Fruit fly (Drosophila melanogaster) whole organism, embryonic: ENCODE results near the gene Rai1.

Experiments
- Atf6 ChIP-seq: fragments of 200-800 bp; sonication (Bioruptor generic); IDR thresholded peaks from 2 replicates; pipeline ENCODE4 v1.3.6; 2022; ENCODE audit warnings: missing biosample characterization, missing genetic modification characterization
- BEAF-32 ChIP-seq: fragments of 200-800 bp; sonication (Bioruptor generic); optimal IDR thresholded peaks from 3 replicates; lab custom pipeline; 2017; ENCODE audit warnings: missing biosample characterization, missing genetic modification characterization, mild to moderate bottlenecking, moderate library complexity, missing genetic modification reagents
- CG10267 ChIP-seq: fragments of 200-800 bp; sonication (Bioruptor generic); optimal IDR thresholded peaks from 2 replicates; lab custom pipeline; 2018; ENCODE audit warnings: missing biosample characterization, mild to moderate bottlenecking, missing genetic modification characterization, moderate library complexity
- CG10366 ChIP-seq: fragments of 200-800 bp; sonication (Bioruptor generic); IDR thresholded peaks from 2 replicates; pipeline ENCODE4 v1.3.6; 2022; ENCODE audit warnings: missing biosample characterization, missing genetic modification characterization
- CG12391 ChIP-seq: fragments of 200-800 bp; sonication (Bioruptor generic); optimal IDR thresholded peaks from 3 replicates; lab custom pipeline; 2018; ENCODE audit warnings: missing biosample characterization, mild to moderate bottlenecking, missing genetic modification characterization, moderate library complexity
- CG14710 ChIP-seq: fragments of 200-800 bp; sonication (Bioruptor generic); optimal IDR thresholded peaks from 3 replicates; lab custom pipeline; 2019; ENCODE audit warnings: missing biosample characterization, mild to moderate bottlenecking, missing genetic modification characterization, moderate library complexity
- CG14860 ChIP-seq: fragments of 200-800 bp; sonication (Bioruptor generic); IDR thresholded peaks from 3 replicates; pipeline ENCODE4 v1.3.6; 2022; ENCODE audit warnings: missing biosample characterization, missing genetic modification characterization; ENCODE audit not compliant: partially characterized antibody
- CG15479 ChIP-seq: fragments of 200-800 bp; sonication (Bioruptor generic); optimal IDR thresholded peaks from 3 replicates; lab custom pipeline; 2019; ENCODE audit warnings: missing biosample characterization, mild to moderate bottlenecking, missing genetic modification characterization, moderate library complexity
- CG15514 ChIP-seq: fragments of 200-800 bp; sonication (Bioruptor generic); optimal IDR thresholded peaks from 3 replicates; lab custom pipeline; 2017; ENCODE audit warnings: missing biosample characterization, missing genetic modification characterization, mild to moderate bottlenecking, moderate library complexity, missing genetic modification reagents
- CG15601 ChIP-seq: fragments of 200-800 bp; sonication (Bioruptor generic); optimal IDR thresholded peaks from 3 replicates; lab custom pipeline; 2019; ENCODE audit warnings: missing biosample characterization, mild to moderate bottlenecking, missing genetic modification characterization, moderate library complexity
- CG16813 ChIP-seq: fragments of 200-800 bp; sonication (Bioruptor generic); IDR thresholded peaks from 3 replicates; pipeline ENCODE4 v1.3.6; 2022; ENCODE audit warnings: missing biosample characterization, missing genetic modification characterization; ENCODE audit not compliant: partially characterized antibody
- CG17361 ChIP-seq: fragments of 200-800 bp; sonication (Bioruptor generic); IDR thresholded peaks from 3 replicates; pipeline ENCODE4 v1.3.6; 2022; ENCODE audit warnings: missing biosample characterization, missing genetic modification characterization
- CG17568 ChIP-seq: fragments of 200-800 bp; sonication (Bioruptor generic); optimal IDR thresholded peaks from 2 replicates; lab custom pipeline; 2018; ENCODE audit warnings: missing biosample characterization, mild to moderate bottlenecking, missing genetic modification characterization, moderate library complexity
- CG2129 ChIP-seq: fragments of 200-800 bp; sonication (Bioruptor generic); IDR thresholded peaks from 2 replicates; pipeline ENCODE4 v1.3.6; 2022; ENCODE audit warnings: missing biosample characterization, missing genetic modification characterization; ENCODE audit not compliant: partially characterized antibody
- CG2712 ChIP-seq: fragments of 200-800 bp; optimal IDR thresholded peaks from 3 replicates; lab custom pipeline; 2019; ENCODE audit warnings: missing biosample characterization, mild to moderate bottlenecking, missing genetic modification characterization, moderate library complexity
- CG30020 ChIP-seq: fragments of 200-800 bp; optimal IDR thresholded peaks from 2 replicates; lab custom pipeline; 2019; ENCODE audit warnings: missing biosample characterization, mild to moderate bottlenecking, missing genetic modification characterization, moderate library complexity
- CG30403 ChIP-seq: fragments of 200-800 bp; sonication (Bioruptor generic); optimal IDR thresholded peaks from 3 replicates; lab custom pipeline; 2016; ENCODE audit warnings: missing biosample characterization, missing genetic modification characterization
- CG3726 ChIP-seq: fragments of 200-800 bp; sonication (Bioruptor generic); IDR thresholded peaks from 3 replicates; pipeline ENCODE4, ENCODE4 v1.3.6; 2022; ENCODE audit warnings: missing biosample characterization, missing genetic modification characterization
- CG42726 ChIP-seq: fragments of 200-800 bp; sonication (Bioruptor generic); IDR thresholded peaks from 2 replicates; pipeline ENCODE4 v1.3.6; 2022; ENCODE audit warnings: missing biosample characterization, missing genetic modification characterization; ENCODE audit not compliant: partially characterized antibody
- CG6175 ChIP-seq: fragments of 200-800 bp; sonication (Bioruptor generic); IDR thresholded peaks from 3 replicates; pipeline ENCODE4 v1.3.6; 2022; ENCODE audit warnings: missing biosample characterization, missing genetic modification characterization
- CG6654 ChIP-seq: fragments of 200-800 bp; sonication (Bioruptor generic); optimal IDR thresholded peaks from 2 replicates; lab custom pipeline; 2017; ENCODE audit warnings: missing biosample characterization, mild to moderate bottlenecking, missing genetic modification characterization
- CG9215 ChIP-seq: fragments of 200-800 bp; sonication (Bioruptor generic); IDR thresholded peaks from 2 replicates; pipeline ENCODE4 v1.3.6; 2022; ENCODE audit warnings: missing biosample characterization, missing genetic modification characterization
- CG9797 ChIP-seq: fragments of 200-800 bp; sonication (Bioruptor generic); optimal IDR thresholded peaks from 3 replicates; lab custom pipeline; 2018; ENCODE audit warnings: missing biosample characterization, mild to moderate bottlenecking, missing genetic modification characterization
- D ChIP-seq, 2 experiments: fragments of 200-800 bp in 1 of 2; fragments of >200 bp in 1 of 2; sonication (Bioruptor generic) in 1 of 2; optimal IDR thresholded peaks; 2 replicates in 1 of 2; 3 replicates in 1 of 2; lab custom pipeline; 2017; ENCODE audit warnings: mild to moderate bottlenecking in 1 of 2, missing biosample characterization in 1 of 2, missing genetic modification characterization in 1 of 2, missing genetic modification reagents in 1 of 2
- Dbx ChIP-seq: fragments of 200-800 bp; sonication (Bioruptor generic); IDR thresholded peaks from 3 replicates; pipeline ENCODE4 v1.3.6; 2022; ENCODE audit warnings: missing biosample characterization, missing genetic modification characterization
- Dll ChIP-seq: fragments of 200-800 bp; sonication (Bioruptor generic); IDR thresholded peaks from 4 replicates; pipeline ENCODE4 v1.3.6; 2022; ENCODE audit warnings: missing biosample characterization, missing genetic modification characterization; ENCODE audit not compliant: partially characterized antibody
- Gug ChIP-seq: fragments of 200-800 bp; sonication (Bioruptor generic); IDR thresholded peaks from 4 replicates; pipeline ENCODE4 v1.3.6; 2022; ENCODE audit warnings: missing biosample characterization, missing genetic modification characterization
- H15 ChIP-seq: fragments of 200-800 bp; sonication (Bioruptor generic); IDR thresholded peaks from 3 replicates; pipeline ENCODE4 v1.3.6; 2022; ENCODE audit warnings: missing biosample characterization, missing genetic modification characterization
- Kr ChIP-seq: fragments of 200-800 bp; sonication (Bioruptor generic); optimal IDR thresholded peaks from 2 replicates; lab custom pipeline; 2017; ENCODE audit warnings: missing biosample characterization, mild to moderate bottlenecking, missing genetic modification characterization
- Lhr ChIP-seq: fragments of 200-800 bp; sonication (Bioruptor generic); optimal IDR thresholded peaks from 3 replicates; lab custom pipeline; 2017; ENCODE audit warnings: mild to moderate bottlenecking, missing biosample characterization, missing genetic modification reagents, missing genetic modification characterization
- NC2α ChIP-seq: fragments of 200-800 bp; sonication (Bioruptor generic); optimal IDR thresholded peaks from 2 replicates; lab custom pipeline; 2016; ENCODE audit warnings: missing biosample characterization, missing genetic modification characterization
- NFAT ChIP-seq: fragments of 200-800 bp; sonication (Bioruptor generic); IDR thresholded peaks from 2 replicates; pipeline ENCODE4 v1.3.6; 2022; ENCODE audit warnings: missing biosample characterization, missing genetic modification characterization
- Opbp ChIP-seq: fragments of 200-800 bp; sonication (Bioruptor generic); IDR thresholded peaks from 3 replicates; pipeline ENCODE4 v1.3.6; 2022; ENCODE audit warnings: missing biosample characterization, missing genetic modification characterization; ENCODE audit not compliant: partially characterized antibody
- Rfx ChIP-seq: fragments of 200-800 bp; sonication (Bioruptor generic); IDR thresholded peaks from 2 replicates; pipeline ENCODE4 v1.3.6; 2022; ENCODE audit warnings: missing biosample characterization, missing genetic modification characterization
- Sin3A ChIP-seq: fragments of >200 bp; optimal IDR thresholded peaks from 2 replicates; lab custom pipeline; 2018
- Xrp1 ChIP-seq: fragments of 200-800 bp; sonication (Bioruptor generic); IDR thresholded peaks from 2 replicates; pipeline ENCODE4 v1.3.6; 2022; ENCODE audit warnings: missing biosample characterization, missing genetic modification characterization
- YL-1 ChIP-seq: fragments of 200-800 bp; sonication (Bioruptor generic); optimal IDR thresholded peaks from 3 replicates; lab custom pipeline; 2017; ENCODE audit warnings: missing biosample characterization, mild to moderate bottlenecking, missing genetic modification characterization
- amos ChIP-seq: fragments of 200-800 bp; sonication (Bioruptor generic); IDR thresholded peaks from 2 replicates; pipeline ENCODE4 v1.3.6; 2022; ENCODE audit warnings: missing biosample characterization, missing genetic modification characterization; ENCODE audit not compliant: partially characterized antibody
- bigmax ChIP-seq: fragments of 200-800 bp; sonication (Bioruptor generic); optimal IDR thresholded peaks from 2 replicates; lab custom pipeline; 2018; ENCODE audit warnings: missing biosample characterization, mild to moderate bottlenecking, missing genetic modification characterization
- disco-r ChIP-seq: fragments of 200-800 bp; sonication (Bioruptor generic); optimal IDR thresholded peaks from 2 replicates; lab custom pipeline; 2016; ENCODE audit warnings: missing biosample characterization, missing genetic modification characterization
- gem ChIP-seq: fragments of 200-800 bp; sonication (Bioruptor generic); optimal IDR thresholded peaks from 2 replicates; lab custom pipeline; 2019; ENCODE audit warnings: missing biosample characterization, mild to moderate bottlenecking, missing genetic modification characterization, moderate library complexity
- kay ChIP-seq: fragments of 200-800 bp; sonication (Bioruptor generic); optimal IDR thresholded peaks from 2 replicates; lab custom pipeline; 2016; ENCODE audit warnings: missing biosample characterization, missing genetic modification characterization
- knrl ChIP-seq: fragments of 200-800 bp; sonication (Bioruptor generic); IDR thresholded peaks from 3 replicates; pipeline ENCODE4 v1.3.6; 2022; ENCODE audit warnings: missing biosample characterization, missing genetic modification characterization; ENCODE audit not compliant: partially characterized antibody
- nmo ChIP-seq: fragments of 200-800 bp; sonication (Bioruptor generic); optimal IDR thresholded peaks from 2 replicates; lab custom pipeline; 2018; ENCODE audit warnings: missing biosample characterization, mild to moderate bottlenecking, missing genetic modification characterization, moderate library complexity
- sob ChIP-seq: fragments of 200-800 bp; sonication (Bioruptor generic); IDR thresholded peaks from 2 replicates; pipeline ENCODE4 v1.3.6; 2022; ENCODE audit warnings: missing biosample characterization, missing genetic modification characterization
- sug ChIP-seq: fragments of 200-800 bp; optimal IDR thresholded peaks from 2 replicates; lab custom pipeline; 2019; ENCODE audit warnings: missing biosample characterization, mild to moderate bottlenecking, missing genetic modification characterization, moderate library complexity
- zen2 ChIP-seq: fragments of 200-800 bp; sonication (Bioruptor generic); IDR thresholded peaks from 3 replicates; pipeline ENCODE4 v1.3.6; 2022; ENCODE audit warnings: missing biosample characterization, missing genetic modification characterization; ENCODE audit not compliant: partially characterized antibody
- zfh1 ChIP-seq: fragments of 200-800 bp; sonication (Bioruptor generic); IDR thresholded peaks from 3 replicates; pipeline ENCODE4 v1.3.6; 2022; ENCODE audit warnings: missing biosample characterization, missing genetic modification characterization

The Rai1 gene

DNA sequence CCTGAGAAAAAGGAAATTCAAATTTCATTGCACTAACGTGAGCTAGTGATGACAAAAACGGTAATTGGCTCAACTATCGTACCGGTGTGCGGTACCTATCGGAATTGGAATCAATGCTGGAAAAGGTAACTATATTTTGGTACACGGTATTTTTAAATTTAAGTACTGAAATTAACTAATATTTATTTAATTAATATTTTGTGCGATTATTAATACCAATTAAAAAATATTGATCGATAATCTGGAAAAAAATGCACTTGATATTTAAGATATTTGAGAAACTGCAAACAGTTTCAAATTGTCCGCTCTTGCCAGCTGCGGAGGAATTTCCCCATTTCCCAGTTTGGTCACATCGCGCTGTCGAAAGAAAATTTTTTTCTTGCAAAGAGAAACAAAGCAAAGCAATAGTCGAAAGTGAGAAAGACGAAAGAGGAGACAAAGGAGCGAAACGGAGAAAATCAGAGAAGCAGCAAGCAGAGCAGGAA, 15.7 kb downstream of the Rai1 start (continued):
- TF ChIP-seq CG2712 (tag; lab: Kevin White, UChicago) (peak; percentile 21), Dll (GFP tag; lab: Robert Waterston, UW) (peak; percentile 67; the same call in 2 of the 4 replicates), YL-1 (peak; percentile 5), zfh1 (GFP tag; lab: Robert Waterston, UW) (0 out of 3 replicates have a peak, but pooled peaks have one; percentile 31), CG12391 (tag; lab: Kevin White, UChicago) (peak; percentile 32), CG15514 (GFP tag; lab: Kevin White, UChicago) (peak; percentile 81), CG42726 (GFP tag; lab: Robert Waterston, UW) (peak; percentile 51; the same call in 1 of the 2 replicates), CG16813 (peak; percentile 63), CG6654 (GFP tag; lab: Kevin White, UChicago) (no peak), CG2129 (GFP tag; lab: Robert Waterston, UW) (peak; percentile 44; the same call in 1 of the 2 replicates), CG30020 (tag; lab: Kevin White, UChicago) (no peak), Atf6 (no peak), sob (0 out of 2 replicates have a peak, but pooled peaks have one; percentile 26), knrl (peak; percentile 65; the same call in 2 of the 3 replicates), Kr (no peak), Dbx (GFP tag; lab: Robert Waterston, UW) (no peak), CG17568 (GFP tag; lab: Kevin White, UChicago) (no peak), NC2α (GFP tag; lab: Kevin White, UChicago) (no peak), Sin3A (peak; percentile 55), sug (tag; lab: Kevin White, UChicago) (peak; percentile 2), Xrp1 (0 out of 2 replicates have a peak, but pooled peaks have one; percentile 40), CG3726 (no peak), CG30403 (GFP tag; lab: Kevin White, UChicago) (peak; percentile 5), disco-r (GFP tag; lab: Kevin White, UChicago) (no peak), CG6175 (GFP tag; lab: Robert Waterston, UW) (no peak), CG14860 (peak; percentile 33; the same call in 1 of the 3 replicates), amos (GFP tag; lab: Robert Waterston, UW) (peak; percentile 69), H15 (GFP tag; lab: Robert Waterston, UW) (no peak), CG10366 (GFP tag; lab: Robert Waterston, UW) (no peak), kay (GFP tag; lab: Kevin White, UChicago) (no peak), NFAT (GFP tag; lab: Robert Waterston, UW) (0 out of 2 replicates have a peak, but pooled peaks have one; percentile 31), zen2 (no peak), CG15601 (peak; percentile 1), nmo (GFP tag; lab: Kevin White, UChicago) (peak; percentile 28), BEAF-32 (GFP tag; lab: Kevin White, UChicago) (peak; percentile 76), CG14710 (tag; lab: Kevin White, UChicago) (peak; percentile 25), CG9797 (GFP tag; lab: Kevin White, UChicago) (peak; percentile 62), CG15479 (peak; percentile 60), D (optimal IDR thresholded peaks at IDR 0.05; lab: Kevin White, UChicago) (no peak), D (GFP tag; optimal IDR thresholded peaks at IDR 0.05; lab: Kevin White, UChicago) (no peak), CG9215 (GFP tag; lab: Robert Waterston, UW) (0 out of 2 replicates have a peak, but pooled peaks have one; percentile 38), Opbp (peak; percentile 39; the same call in 1 of the 3 replicates), bigmax (GFP tag; lab: Kevin White, UChicago) (no peak), gem (peak; percentile 8), Rfx (GFP tag; lab: Robert Waterston, UW) (peak; percentile 28; the same call in 1 of the 2 replicates), CG17361 (GFP tag; lab: Robert Waterston, UW) (0 out of 3 replicates have a peak, but pooled peaks have one; percentile 35), Gug (GFP tag; lab: Robert Waterston, UW) (0 out of 4 replicates have a peak, but pooled peaks have one; percentile 29), CG10267 (peak; percentile 64), Lhr (GFP tag; lab: Kevin White, UChicago) (peak; percentile 14)
